Fruit fly (Drosophila melanogaster): ENCODE data around the gene stx.

- TF ChIP-seq foxo (GFP tag; optimal IDR thresholded peaks at IDR 0.05) (no peak), jim (GFP tag; optimal IDR thresholded peaks at IDR 0.05) (no peak)
Observed at dm6 chrX:10785920-10786361, 41.2 kb upstream of the stx start.

Data from whole organism, wandering third instar larva.